Worm (Caenorhabditis elegans) whole organism, young adult: Measurements from ENCODE around the gene W02A2.12.
A peak's percentile ranks its signal among the peaks of the same experiment; 100 is the strongest.

Experiments used
- B0035.1 ChIP-seq: sonication (generic microtip); optimal IDR thresholded peaks from 2 replicates; lab custom pipeline; 2016; ENCODE audit warnings: missing genetic modification characterization, mild to moderate bottlenecking, missing compliant biosample characterization, missing genotype, missing genetic modification reagents
- B0336.3 ChIP-seq: fragments of 200-800 bp; sonication (Bioruptor generic); IDR thresholded peaks from 2 replicates; pipeline ENCODE4 v1.3.6; 2022; ENCODE audit warnings: missing genetic modification characterization, missing compliant biosample characterization
- C17E4.6 ChIP-seq: fragments of 200-800 bp; sonication (Bioruptor generic); IDR thresholded peaks from 2 replicates; pipeline ENCODE4 v1.3.6; 2022; ENCODE audit warnings: missing genetic modification reagents, missing genetic modification characterization, missing compliant biosample characterization
- D2030.7 ChIP-seq: fragments of 200-800 bp; sonication (Bioruptor generic); IDR thresholded peaks from 2 replicates; pipeline ENCODE4 v1.3.6; 2022; ENCODE audit warnings: missing genetic modification reagents, missing genetic modification characterization, missing compliant biosample characterization
- F33H1.4 ChIP-seq: fragments of 200-800 bp; sonication (Bioruptor generic); IDR thresholded peaks from 2 replicates; pipeline ENCODE4 v1.3.6; 2022; ENCODE audit warnings: missing genetic modification reagents, missing genetic modification characterization, missing compliant biosample characterization
- F49E8.2 ChIP-seq: sonication (generic microtip); optimal IDR thresholded peaks from 3 replicates; lab custom pipeline; 2017; ENCODE audit warnings: missing genetic modification characterization, mild to moderate bottlenecking, missing compliant biosample characterization, antibody characterized with exemption, moderate library complexity; ENCODE audit not compliant: insufficient read depth
- Y53G8AR.9 ChIP-seq: fragments of 200-800 bp; sonication (Bioruptor generic); conservative IDR thresholded peaks from 2 replicates; pipeline ENCODE4 v1.3.6; 2022; ENCODE audit warnings: missing genetic modification reagents, missing genetic modification characterization, missing compliant biosample characterization
- Y67H2A.10 ChIP-seq: fragments of 200-800 bp; sonication (Bioruptor generic); conservative IDR thresholded peaks from 2 replicates; pipeline ENCODE4 v1.3.6; 2022; ENCODE audit warnings: missing genetic modification reagents, missing genetic modification characterization, missing compliant biosample characterization
- Y79H2A.3 ChIP-seq: fragments of 200-800 bp; sonication (Bioruptor generic); conservative IDR thresholded peaks from 2 replicates; pipeline ENCODE4 v1.3.6; 2022; ENCODE audit warnings: missing genetic modification reagents, missing genetic modification characterization, missing compliant biosample characterization
- Y95B8A.8 ChIP-seq: fragments of 200-800 bp; sonication (Bioruptor generic); IDR thresholded peaks from 2 replicates; pipeline ENCODE4 v1.3.6; 2022; ENCODE audit warnings: missing genetic modification reagents, missing genetic modification characterization, missing compliant biosample characterization
- athp-1 ChIP-seq: sonication (generic microtip); optimal IDR thresholded peaks from 2 replicates; lab custom pipeline; 2017; ENCODE audit warnings: mild to moderate bottlenecking, missing genetic modification characterization, missing compliant biosample characterization
- attf-6 ChIP-seq: fragments of 200-800 bp; sonication (Bioruptor generic); IDR thresholded peaks from 2 replicates; pipeline ENCODE4 v1.3.6; 2022; ENCODE audit warnings: missing genetic modification reagents, missing genetic modification characterization, missing compliant biosample characterization
- bed-1 ChIP-seq: fragments of 200-800 bp; sonication (Bioruptor generic); IDR thresholded peaks from 2 replicates; pipeline ENCODE4 v1.3.6; 2022; ENCODE audit warnings: missing genetic modification reagents, missing genetic modification characterization, missing compliant biosample characterization
- ceh-58 ChIP-seq: fragments of 200-800 bp; sonication (Bioruptor generic); IDR thresholded peaks from 2 replicates; pipeline ENCODE4 v1.3.6; 2022; ENCODE audit warnings: missing genetic modification characterization, missing compliant biosample characterization
- ceh-91 ChIP-seq: fragments of 200-800 bp; sonication (Bioruptor generic); IDR thresholded peaks from 2 replicates; pipeline ENCODE4 v1.3.6; 2022; ENCODE audit warnings: missing genetic modification reagents, missing genetic modification characterization, missing compliant biosample characterization
- dox-1 ChIP-seq: fragments of 200-800 bp; sonication (Bioruptor generic); IDR thresholded peaks from 2 replicates; pipeline ENCODE4 v1.3.6; 2022; ENCODE audit warnings: missing genetic modification reagents, missing genetic modification characterization, missing compliant biosample characterization
- dpl-1 ChIP-seq: fragments of 150-350 bp; optimal IDR thresholded peaks from 2 replicates; lab custom pipeline; 2014; ENCODE audit warnings: missing biosample characterization, missing genetic modification reagents, missing genetic modification characterization
- egrh-3 ChIP-seq: fragments of 200-800 bp; sonication (Bioruptor generic); IDR thresholded peaks from 2 replicates; pipeline ENCODE4 v1.3.6; 2022; ENCODE audit warnings: missing genetic modification reagents, missing genetic modification characterization, missing compliant biosample characterization
- ekl-4 ChIP-seq: fragments of 200-800 bp; sonication (Bioruptor generic); IDR thresholded peaks from 2 replicates; pipeline ENCODE4 v1.3.6; 2022; ENCODE audit warnings: missing genetic modification reagents, missing genetic modification characterization, missing compliant biosample characterization
- ets-4 ChIP-seq: fragments of 200-800 bp; sonication (Bioruptor generic); optimal IDR thresholded peaks from 2 replicates; lab custom pipeline; 2018; ENCODE audit warnings: mild to moderate bottlenecking, missing genetic modification characterization, missing compliant biosample characterization
- him-1 ChIP-seq: sonication (generic microtip); optimal IDR thresholded peaks from 2 replicates; lab custom pipeline; 2016; ENCODE audit warnings: missing genotype, missing genetic modification reagents, missing genetic modification characterization, missing compliant biosample characterization
- hmg-1.2 ChIP-seq: fragments of 200-800 bp; sonication (Bioruptor generic); IDR thresholded peaks from 2 replicates; pipeline ENCODE4 v1.3.6; 2022; ENCODE audit warnings: missing genetic modification reagents, missing genetic modification characterization, missing compliant biosample characterization
- hsf-1 ChIP-seq: fragments of 200-800 bp; sonication (Bioruptor generic); IDR thresholded peaks from 2 replicates; pipeline ENCODE4 v1.3.6; 2022; ENCODE audit warnings: missing genetic modification reagents, missing genetic modification characterization, missing compliant biosample characterization
- lin-26 ChIP-seq: fragments of 200-800 bp; sonication (Bioruptor generic); IDR thresholded peaks from 2 replicates; pipeline ENCODE4 v1.3.6; 2022; ENCODE audit warnings: missing genetic modification reagents, missing genetic modification characterization, missing compliant biosample characterization
- lin-35 ChIP-seq, 3 experiments: fragments of 150-350 bp in 2 of 3; sonication (generic microtip) in 1 of 3; optimal IDR thresholded peaks; 2 replicates each; lab custom pipeline; 2014 to 2018; ENCODE audit warnings: missing biosample characterization in 3 of 3, missing genetic modification characterization in 3 of 3, missing genetic modification reagents in 3 of 3
- lin-54 ChIP-seq: fragments of 200-800 bp; sonication (Bioruptor generic); optimal IDR thresholded peaks from 2 replicates; lab custom pipeline; 2018; ENCODE audit warnings: mild to moderate bottlenecking, missing genetic modification characterization, missing compliant biosample characterization
- lir-1 ChIP-seq: fragments of 200-800 bp; sonication (Bioruptor generic); conservative IDR thresholded peaks from 2 replicates; pipeline ENCODE4 v1.3.6; 2022; ENCODE audit warnings: missing genetic modification reagents, missing genetic modification characterization, missing compliant biosample characterization
- lsl-1 ChIP-seq: fragments of 200-800 bp; sonication (Bioruptor generic); optimal IDR thresholded peaks from 2 replicates; lab custom pipeline; 2018; ENCODE audit warnings: mild to moderate bottlenecking, missing genetic modification characterization, moderate library complexity, missing compliant biosample characterization
- madf-3 ChIP-seq: fragments of 200-800 bp; sonication (Bioruptor generic); IDR thresholded peaks from 2 replicates; pipeline ENCODE4 v1.3.6; 2022; ENCODE audit warnings: missing genetic modification reagents, missing genetic modification characterization, missing compliant biosample characterization
- madf-8 ChIP-seq: fragments of 200-800 bp; sonication (Bioruptor generic); conservative IDR thresholded peaks from 2 replicates; pipeline ENCODE4 v1.3.6; 2022; ENCODE audit warnings: missing genetic modification reagents, missing genetic modification characterization, missing compliant biosample characterization
- mcd-1 ChIP-seq: fragments of 200-800 bp; sonication (Bioruptor generic); IDR thresholded peaks from 2 replicates; pipeline ENCODE4 v1.3.6; 2022; ENCODE audit warnings: missing genetic modification reagents, missing genetic modification characterization, missing compliant biosample characterization
- nhr-120 ChIP-seq: fragments of 200-800 bp; sonication (Bioruptor generic); IDR thresholded peaks from 2 replicates; pipeline ENCODE4 v1.3.6; 2022; ENCODE audit warnings: missing genetic modification characterization, missing compliant biosample characterization
- nhr-90 ChIP-seq: sonication (generic microtip); optimal IDR thresholded peaks from 2 replicates; lab custom pipeline; 2016; ENCODE audit warnings: missing genotype, mild to moderate bottlenecking, missing genetic modification characterization, missing compliant biosample characterization
- pbrm-1 ChIP-seq: fragments of 200-800 bp; sonication (Bioruptor generic); IDR thresholded peaks from 2 replicates; pipeline ENCODE4 v1.3.6; 2022; ENCODE audit warnings: missing genetic modification reagents, missing genetic modification characterization, missing compliant biosample characterization
- rpc-1 ChIP-seq, 2 experiments: fragments of 150-350 bp in 1 of 2; sonication (generic microtip) in 1 of 2; optimal IDR thresholded peaks; 2 replicates each; lab custom pipeline; 2014 to 2018; ENCODE audit warnings: missing biosample characterization in 1 of 2, missing genetic modification characterization in 1 of 2, missing genetic modification reagents in 1 of 2, missing genotype in 1 of 2
- snpc-1.1 ChIP-seq: sonication (generic microtip); optimal IDR thresholded peaks from 2 replicates; lab custom pipeline; 2017; ENCODE audit warnings: missing genetic modification characterization, mild to moderate bottlenecking, missing compliant biosample characterization, antibody characterized with exemption, moderate library complexity, missing genotype, missing genetic modification reagents; ENCODE audit not compliant: insufficient read depth
- snpc-1.3 ChIP-seq: sonication (generic microtip); optimal IDR thresholded peaks from 2 replicates; lab custom pipeline; 2017; ENCODE audit warnings: missing genetic modification characterization, mild to moderate bottlenecking, missing compliant biosample characterization, antibody characterized with exemption, moderate library complexity, missing genotype, missing genetic modification reagents; ENCODE audit not compliant: insufficient read depth
- snpc-3.4 ChIP-seq: sonication (generic microtip); optimal IDR thresholded peaks from 2 replicates; lab custom pipeline; 2017; ENCODE audit warnings: missing genetic modification characterization, mild to moderate bottlenecking, missing compliant biosample characterization, antibody characterized with exemption, moderate library complexity, missing genotype, missing genetic modification reagents
- snpc-4 ChIP-seq, 5 experiments: fragments of 150-350 bp in 1 of 5; sonication (generic microtip) in 4 of 5; optimal IDR thresholded peaks; 2 replicates each; lab custom pipeline; 2014 to 2018; ENCODE audit warnings: missing genetic modification characterization in 5 of 5, missing biosample characterization in 3 of 5, antibody characterized with exemption in 2 of 5, mild to moderate bottlenecking in 2 of 5, missing compliant biosample characterization in 2 of 5, missing genotype in 2 of 5, moderate library complexity in 2 of 5, missing genetic modification reagents in 1 of 5
- somi-1 ChIP-seq: fragments of 200-800 bp; sonication (Bioruptor generic); optimal IDR thresholded peaks from 2 replicates; lab custom pipeline; 2018; ENCODE audit warnings: mild to moderate bottlenecking, missing genetic modification characterization, missing compliant biosample characterization
- tlf-1 ChIP-seq: fragments of 200-800 bp; sonication (Bioruptor generic); optimal IDR thresholded peaks from 2 replicates; lab custom pipeline; 2018; ENCODE audit warnings: mild to moderate bottlenecking, missing genetic modification characterization, missing compliant biosample characterization
- unc-130 ChIP-seq: sonication (generic microtip); optimal IDR thresholded peaks from 2 replicates; lab custom pipeline; 2016; ENCODE audit warnings: missing genetic modification reagents, missing genetic modification characterization, missing compliant biosample characterization
- xnd-1 ChIP-seq: sonication (generic microtip); optimal IDR thresholded peaks from 2 replicates; lab custom pipeline; 2016; ENCODE audit warnings: missing genotype, missing genetic modification reagents, missing genetic modification characterization, missing compliant biosample characterization
- ztf-25 ChIP-seq: fragments of 200-800 bp; sonication (Bioruptor generic); IDR thresholded peaks from 2 replicates; pipeline ENCODE4 v1.3.6; 2022; ENCODE audit warnings: missing genetic modification reagents, missing genetic modification characterization, missing compliant biosample characterization
- ztf-3 ChIP-seq: fragments of 200-800 bp; sonication (Bioruptor generic); optimal IDR thresholded peaks from 2 replicates; lab custom pipeline; 2018; ENCODE audit warnings: mild to moderate bottlenecking, missing genetic modification characterization, missing compliant biosample characterization

W02A2.12 gene

DNA sequence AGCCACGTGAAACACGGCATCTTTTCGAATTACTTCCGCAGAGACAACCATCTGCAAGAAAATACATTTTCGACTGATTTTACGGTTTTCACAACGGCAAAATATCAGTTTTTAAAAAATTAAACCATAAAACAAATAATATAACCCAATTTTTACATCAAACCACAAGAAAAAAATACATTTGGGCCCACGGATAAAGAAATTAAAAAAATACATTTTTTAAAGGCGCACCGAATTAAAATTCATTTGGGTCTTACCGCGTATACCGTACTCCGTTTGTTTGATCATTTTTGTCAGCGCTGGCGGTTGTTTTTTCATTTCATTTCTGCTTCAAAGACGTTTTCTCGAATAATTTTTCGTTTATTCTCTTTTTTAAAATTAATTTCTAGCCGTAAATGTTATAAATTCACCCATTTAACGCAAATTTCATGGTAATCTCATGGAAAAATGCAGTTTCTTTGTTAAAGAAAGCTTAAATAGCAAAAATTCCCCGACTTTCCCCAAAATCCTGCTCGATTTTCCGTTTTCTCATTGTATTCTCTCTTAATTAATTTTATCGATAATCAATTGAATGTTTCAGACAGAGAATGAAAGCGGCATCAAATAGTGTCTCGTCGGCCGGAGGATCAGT lies 4.6 kb upstream of the W02A2.12 start, which contains the start of the genes rec-8 and mex-5:
rec-8 (minus strand) TSS at position 51 of the 631 bp plus-strand sequence.
mex-5 (plus strand) TSS at position 581 of the 631 bp plus-strand sequence.
- peak; percentile 85 for TF ChIP-seq tlf-1 (GFP tag; lab: Kevin White, UChicago)
- TF ChIP-seq ceh-91 (GFP tag; lab: Robert Waterston, UW): peak; percentile 94
- TF ChIP-seq Y67H2A.10 (GFP tag; lab: Robert Waterston, UW): no peak
- TF ChIP-seq ceh-58: no peak
- TF ChIP-seq ekl-4 (GFP tag; lab: Robert Waterston, UW): peak; percentile 64; the same call in 1 of the 2 replicates
- no peak for TF ChIP-seq somi-1 (GFP tag; lab: Kevin White, UChicago)
- peak; percentile 75 for TF ChIP-seq lin-54 (GFP tag; lab: Kevin White, UChicago)
- TF ChIP-seq him-1 (tag; lab: Kevin White, UChicago): peak; percentile 2
- TF ChIP-seq Y79H2A.3 (GFP tag; lab: Robert Waterston, UW): no peak
- no peak for TF ChIP-seq rpc-1 (optimal IDR thresholded peaks at IDR 0.05; lab: Kevin White, UChicago)
- TF ChIP-seq rpc-1 (tag; optimal IDR thresholded peaks at IDR 0.05; lab: Kevin White, UChicago): peak; percentile 12
- peak; percentile 97 for TF ChIP-seq lsl-1 (GFP tag; lab: Kevin White, UChicago)
- TF ChIP-seq hsf-1 (GFP tag; lab: Robert Waterston, UW): peak; percentile 96
- TF ChIP-seq athp-1 (tag; lab: Kevin White, UChicago): peak; percentile 31
- peak; percentile 93 for TF ChIP-seq xnd-1 (tag; lab: Kevin White, UChicago)
- no peak for TF ChIP-seq egrh-3 (GFP tag; lab: Robert Waterston, UW)
- peak; percentile 42; the same call in 1 of the 2 replicates for TF ChIP-seq B0336.3 (GFP tag; lab: Robert Waterston, UW)
- peak; percentile 94 for TF ChIP-seq madf-8 (GFP tag; lab: Robert Waterston, UW)
- TF ChIP-seq nhr-120 (GFP tag; lab: Robert Waterston, UW): no peak
- peak; percentile 57; the same call in 1 of the 2 replicates for TF ChIP-seq dox-1 (GFP tag; lab: Robert Waterston, UW)
- peak; percentile 28 for TF ChIP-seq snpc-4 (GFP tag; optimal IDR thresholded peaks at IDR 0.05; lab: Kevin White, UChicago)
- peak in 2 of 4 experiments; percentile 43 to 78 for TF ChIP-seq snpc-4 (tag; optimal IDR thresholded peaks at IDR 0.05; lab: Kevin White, UChicago)
- peak; percentile 81 for TF ChIP-seq C17E4.6 (GFP tag; lab: Robert Waterston, UW)
- 0 out of 2 replicates have a peak, but pooled peaks have one; percentile 38 for TF ChIP-seq Y53G8AR.9
- TF ChIP-seq snpc-1.3 (tag; lab: Kevin White, UChicago): peak; percentile 90
- peak; percentile 92 for TF ChIP-seq dpl-1 (GFP tag; lab: Kevin White, UChicago)
- TF ChIP-seq B0035.1: no peak
- peak; percentile 95 for TF ChIP-seq F49E8.2 (tag; lab: Kevin White, UChicago)
- TF ChIP-seq madf-3 (GFP tag; lab: Robert Waterston, UW): 0 out of 2 replicates have a peak, but pooled peaks have one; percentile 29
- no peak for TF ChIP-seq nhr-90
- TF ChIP-seq D2030.7 (GFP tag; lab: Robert Waterston, UW): peak; percentile 89
- TF ChIP-seq unc-130 (GFP tag; lab: Kevin White, UChicago): peak; percentile 90
- peak; percentile 83 for TF ChIP-seq attf-6
- TF ChIP-seq Y95B8A.8 (GFP tag; lab: Robert Waterston, UW): peak; percentile 68; the same call in 1 of the 2 replicates
- TF ChIP-seq ets-4 (GFP tag; lab: Kevin White, UChicago): no peak
- no peak for TF ChIP-seq bed-1 (GFP tag; lab: Robert Waterston, UW)
- peak; percentile 82 for TF ChIP-seq snpc-1.1 (tag; lab: Kevin White, UChicago)
- peak; percentile 40; the same call in 1 of the 2 replicates for TF ChIP-seq mcd-1 (GFP tag; lab: Robert Waterston, UW)
- peak; percentile 47; the same call in 1 of the 2 replicates for TF ChIP-seq hmg-1.2
- TF ChIP-seq snpc-3.4 (tag; lab: Kevin White, UChicago): peak; percentile 97
- 0 out of 2 replicates have a peak, but pooled peaks have one; percentile 52 for TF ChIP-seq ztf-25 (GFP tag; lab: Robert Waterston, UW)
- TF ChIP-seq ztf-3 (GFP tag; lab: Kevin White, UChicago): no peak
- TF ChIP-seq lin-35 (GFP tag; optimal IDR thresholded peaks at IDR 0.05; lab: Kevin White, UChicago): peak in 2 of 3 experiments; percentile 55 to 84
- no peak; the same call in 1 of the 2 replicates for TF ChIP-seq pbrm-1 (GFP tag; lab: Robert Waterston, UW)
- no peak for TF ChIP-seq lin-26 (GFP tag; lab: Robert Waterston, UW)
- peak; percentile 98 for TF ChIP-seq F33H1.4 (GFP tag; lab: Robert Waterston, UW)
- TF ChIP-seq lir-1: peak; percentile 7; the same call in 1 of the 2 replicates
